Fruit fly (Drosophila melanogaster) whole organism, embryonic: ENCODE results near the gene CG15740.

Experiments used
- CG8359 ChIP-seq: fragments of 200-800 bp; sonication (Bioruptor generic); optimal IDR thresholded peaks from 2 replicates; lab custom pipeline; 2017; ENCODE audit warnings: missing biosample characterization, mild to moderate bottlenecking, missing genetic modification characterization, borderline replicate concordance
- otp ChIP-seq: fragments of 200-800 bp; sonication (Bioruptor generic); IDR thresholded peaks from 3 replicates; pipeline ENCODE4, ENCODE4 v1.3.6; 2022; ENCODE audit warnings: missing biosample characterization, missing genetic modification characterization

DNA sequence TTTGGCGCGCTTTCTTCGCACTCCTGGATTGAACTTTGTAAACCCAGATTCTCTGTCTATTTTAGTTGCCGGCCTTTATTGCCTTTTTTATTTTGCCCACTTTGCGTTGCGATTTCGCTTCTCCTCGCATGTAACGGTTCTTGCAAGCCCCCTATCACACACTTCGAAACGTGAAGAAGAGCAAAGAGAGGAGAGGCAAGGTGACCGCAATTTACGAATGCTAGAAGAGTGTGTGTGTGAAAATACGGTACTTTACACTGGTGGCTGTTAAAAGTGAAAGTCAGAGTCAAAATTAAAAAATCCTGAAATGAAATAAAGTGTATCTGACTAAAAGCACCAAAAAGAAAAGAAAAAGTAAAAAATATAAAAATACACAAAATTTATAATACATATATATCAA, 48.3 kb upstream of the CG15740 start:
- TF ChIP-seq otp (GFP tag; lab: Robert Waterston, UW), result no peak
- no peak for TF ChIP-seq CG8359 (GFP tag; lab: Kevin White, UChicago)
